Worm (Caenorhabditis elegans) whole organism, late embryonic: ENCODE data around the gene Y53G8AM.6.
"Not testable (repeated sequence)": the region's sequence is repeated elsewhere in the genome, so short reads cannot be mapped to it uniquely, and the experiment has no call there.

Experiments used
- C38D4.7 ChIP-seq: fragments of 200-800 bp; sonication (Bioruptor generic); optimal IDR thresholded peaks from 2 replicates; lab custom pipeline; 2018; ENCODE audit warnings: mild to moderate bottlenecking, missing genetic modification characterization, moderate library complexity, missing compliant biosample characterization
- K02D7.2 ChIP-seq: sonication (generic microtip); optimal IDR thresholded peaks from 2 replicates; lab custom pipeline; 2017; ENCODE audit warnings: mild to moderate bottlenecking, missing genetic modification characterization, missing compliant biosample characterization
- ahr-1 ChIP-seq: sonication (generic microtip); optimal IDR thresholded peaks from 2 replicates; lab custom pipeline; 2016; ENCODE audit warnings: missing genetic modification characterization, missing compliant biosample characterization
- ama-1 ChIP-seq: fragments of 150-350 bp; optimal IDR thresholded peaks from 2 replicates; lab custom pipeline; 2014
- ceh-2 ChIP-seq: sonication (generic microtip); optimal IDR thresholded peaks from 2 replicates; lab custom pipeline; 2016; ENCODE audit warnings: missing genotype, missing genetic modification characterization, missing compliant biosample characterization
- ceh-24 ChIP-seq: sonication (generic microtip); optimal IDR thresholded peaks from 2 replicates; lab custom pipeline; 2016; ENCODE audit warnings: mild to moderate bottlenecking, missing genetic modification characterization, missing compliant biosample characterization
- ceh-30 ChIP-seq: fragments of 150-350 bp; optimal IDR thresholded peaks from 2 replicates; lab custom pipeline; 2014; ENCODE audit warnings: missing biosample characterization, missing genetic modification characterization
- ceh-31 ChIP-seq: sonication (generic microtip); optimal IDR thresholded peaks from 2 replicates; lab custom pipeline; 2016; ENCODE audit warnings: missing genetic modification characterization, missing compliant biosample characterization
- ceh-48 ChIP-seq: sonication (generic microtip); optimal IDR thresholded peaks from 2 replicates; lab custom pipeline; 2016; ENCODE audit warnings: missing genetic modification characterization, inconsistent platforms, missing compliant biosample characterization
- ceh-9 ChIP-seq: sonication (generic microtip); optimal IDR thresholded peaks from 2 replicates; lab custom pipeline; 2016; ENCODE audit warnings: mild to moderate bottlenecking, missing genetic modification characterization, inconsistent platforms, missing compliant biosample characterization
- che-1 ChIP-seq: sonication (generic microtip); optimal IDR thresholded peaks from 2 replicates; lab custom pipeline; 2016; ENCODE audit warnings: mild to moderate bottlenecking, missing genetic modification characterization, missing compliant biosample characterization
- elt-4 ChIP-seq: sonication (generic microtip); optimal IDR thresholded peaks from 2 replicates; lab custom pipeline; 2016; ENCODE audit warnings: missing genetic modification characterization, missing compliant biosample characterization
- ets-4 ChIP-seq: sonication (generic microtip); optimal IDR thresholded peaks from 2 replicates; lab custom pipeline; 2016; ENCODE audit warnings: missing genetic modification characterization, missing compliant biosample characterization
- fkh-6 ChIP-seq: sonication (generic microtip); optimal IDR thresholded peaks from 2 replicates; lab custom pipeline; 2016; ENCODE audit warnings: missing genetic modification characterization, missing compliant biosample characterization
- gmeb-2 ChIP-seq: sonication (generic microtip); optimal IDR thresholded peaks from 2 replicates; lab custom pipeline; 2016; ENCODE audit warnings: missing genetic modification characterization, inconsistent platforms, missing compliant biosample characterization
- hlh-15 ChIP-seq: sonication (generic microtip); optimal IDR thresholded peaks from 2 replicates; lab custom pipeline; 2016; ENCODE audit warnings: missing genetic modification characterization, missing compliant biosample characterization
- hlh-30 ChIP-seq: sonication (generic microtip); optimal IDR thresholded peaks from 2 replicates; lab custom pipeline; 2017; ENCODE audit warnings: antibody characterized with exemption, missing genetic modification characterization, missing compliant biosample characterization; ENCODE audit not compliant: insufficient read depth
- hlh-6 ChIP-seq: sonication (generic microtip); optimal IDR thresholded peaks from 2 replicates; lab custom pipeline; 2016; ENCODE audit warnings: missing genotype, missing genetic modification characterization, missing compliant biosample characterization
- lim-6 ChIP-seq: sonication (generic microtip); optimal IDR thresholded peaks from 2 replicates; lab custom pipeline; 2016; ENCODE audit warnings: missing genetic modification characterization, missing compliant biosample characterization
- lin-11 ChIP-seq: fragments of 200-800 bp; sonication (Bioruptor generic); optimal IDR thresholded peaks from 2 replicates; lab custom pipeline; 2018; ENCODE audit warnings: mild to moderate bottlenecking, missing genetic modification characterization, missing compliant biosample characterization
- nfya-1 ChIP-seq: sonication (generic microtip); optimal IDR thresholded peaks from 2 replicates; lab custom pipeline; 2017; ENCODE audit warnings: missing genetic modification characterization, mild to moderate bottlenecking, missing compliant biosample characterization, antibody characterized with exemption, moderate library complexity
- npax-4 ChIP-seq: sonication (generic microtip); optimal IDR thresholded peaks from 2 replicates; lab custom pipeline; 2016; ENCODE audit warnings: missing genetic modification characterization, missing compliant biosample characterization
- pag-3 ChIP-seq: sonication (generic microtip); optimal IDR thresholded peaks from 2 replicates; lab custom pipeline; 2016; ENCODE audit warnings: missing compliant biosample characterization, missing genetic modification characterization, borderline replicate concordance
- pqm-1 ChIP-seq: sonication (generic microtip); optimal IDR thresholded peaks from 2 replicates; lab custom pipeline; 2016; ENCODE audit warnings: missing genetic modification characterization, missing compliant biosample characterization
- sdc-2 ChIP-seq: sonication (generic microtip); optimal IDR thresholded peaks from 2 replicates; lab custom pipeline; 2016; ENCODE audit warnings: missing genotype, missing genetic modification characterization, missing compliant biosample characterization
- sox-2 ChIP-seq: fragments of 200-800 bp; sonication (Bioruptor generic); IDR thresholded peaks from 2 replicates; pipeline ENCODE4 v1.3.6; 2022; ENCODE audit warnings: missing genetic modification reagents, missing genetic modification characterization, missing compliant biosample characterization
- syd-9 ChIP-seq: sonication (generic microtip); optimal IDR thresholded peaks from 2 replicates; lab custom pipeline; 2016; ENCODE audit warnings: mild to moderate bottlenecking, missing genetic modification characterization, moderate library complexity, missing compliant biosample characterization
- tbx-2 ChIP-seq: sonication (generic microtip); optimal IDR thresholded peaks from 2 replicates; lab custom pipeline; 2016; ENCODE audit warnings: missing genetic modification characterization, missing compliant biosample characterization
- ttx-3 ChIP-seq: sonication (generic microtip); optimal IDR thresholded peaks from 2 replicates; lab custom pipeline; 2016; ENCODE audit warnings: missing genetic modification reagents, missing genetic modification characterization, missing compliant biosample characterization
- unc-3 ChIP-seq, 2 experiments: fragments of 200-800 bp in 1 of 2; sonication (Bioruptor generic) in 1 of 2; sonication (generic microtip) in 1 of 2; conservative IDR thresholded peaks in 1 of 2; optimal IDR thresholded peaks in 1 of 2; 2 replicates each; pipeline versions ENCODE4 v1.3.6 to Lab custom; 2016 to 2022; ENCODE audit warnings: missing compliant biosample characterization in 2 of 2, missing genetic modification characterization in 2 of 2, missing genetic modification reagents in 1 of 2
- unc-42 ChIP-seq: sonication (generic microtip); optimal IDR thresholded peaks from 2 replicates; lab custom pipeline; 2016; ENCODE audit warnings: missing genotype, missing genetic modification characterization, missing compliant biosample characterization
- zip-5 ChIP-seq: sonication (generic microtip); optimal IDR thresholded peaks from 2 replicates; lab custom pipeline; 2016; ENCODE audit warnings: missing genetic modification characterization, missing compliant biosample characterization
- ztf-16 ChIP-seq: sonication (generic microtip); optimal IDR thresholded peaks from 2 replicates; lab custom pipeline; 2017; ENCODE audit warnings: missing genetic modification characterization, missing compliant biosample characterization

Y53G8AM.6 gene

ce11 chrIII:3259691-3260090, at the start of gene Y53G8AM.6:
Gene Y53G8AM.6, minus strand, starts transcription at chrIII:3259791.
- not testable (repeated sequence) for TF ChIP-seq C38D4.7 (GFP tag; lab: Kevin White, UChicago); ztf-16 (tag; lab: Kevin White, UChicago); elt-4 (tag; lab: Kevin White, UChicago)

- no peak for TF ChIP-seq ceh-30 (tag; lab: Kevin White, UChicago)
- TF ChIP-seq elt-4 (tag; lab: Kevin White, UChicago), result no peak
- no peak for TF ChIP-seq gmeb-2 (tag; lab: Kevin White, UChicago)
- TF ChIP-seq sox-2 (GFP tag; lab: Robert Waterston, UW), result no peak
- no peak for TF ChIP-seq hlh-30 (tag; lab: Kevin White, UChicago)
- no peak for TF ChIP-seq ama-1 (lab: Kevin White, UChicago)
- no peak for TF ChIP-seq ahr-1
- no peak for TF ChIP-seq fkh-6 (tag; lab: Kevin White, UChicago)
- TF ChIP-seq unc-3 (GFP tag; conservative IDR thresholded peaks at IDR 0.05; lab: Robert Waterston, UW), result no peak
- no peak for TF ChIP-seq unc-3 (tag; optimal IDR thresholded peaks at IDR 0.05; lab: Kevin White, UChicago)
- no peak for TF ChIP-seq ets-4 (tag; lab: Kevin White, UChicago)
- TF ChIP-seq unc-42 (tag; lab: Kevin White, UChicago), result no peak
- no peak for TF ChIP-seq ceh-9 (tag; lab: Kevin White, UChicago)
- no peak for TF ChIP-seq sdc-2
- no peak for TF ChIP-seq lin-11 (tag; lab: Kevin White, UChicago)
- TF ChIP-seq lim-6 (tag; lab: Kevin White, UChicago), result no peak
- TF ChIP-seq ttx-3 (tag; lab: Kevin White, UChicago), result no peak
- TF ChIP-seq hlh-15 (tag; lab: Kevin White, UChicago), result no peak
- no peak for TF ChIP-seq hlh-6 (tag; lab: Kevin White, UChicago)
These were observed 49.3 kb upstream of the Y53G8AM.6 start for ce11 chrIII:3308940-3309339.

- TF ChIP-seq nfya-1 (tag; lab: Kevin White, UChicago), result peak; percentile 21
- no peak for TF ChIP-seq ceh-30 (tag; lab: Kevin White, UChicago)
- no peak for TF ChIP-seq ceh-2
- TF ChIP-seq che-1 (tag; lab: Kevin White, UChicago), result no peak
- no peak for TF ChIP-seq pqm-1 (tag; lab: Kevin White, UChicago)
- TF ChIP-seq npax-4 (tag; lab: Kevin White, UChicago), result no peak
These were observed 47.8 kb upstream of the Y53G8AM.6 start for ce11 chrIII:3307379-3307778.

- TF ChIP-seq ets-4 (tag; lab: Kevin White, UChicago), result no peak
- TF ChIP-seq pag-3 (tag; lab: Kevin White, UChicago), result no peak
- no peak for TF ChIP-seq ztf-16 (tag; lab: Kevin White, UChicago)
- TF ChIP-seq syd-9 (tag; lab: Kevin White, UChicago), result no peak
- TF ChIP-seq K02D7.2 (tag; lab: Kevin White, UChicago), result no peak
- no peak for TF ChIP-seq ceh-9 (tag; lab: Kevin White, UChicago)
- no peak for TF ChIP-seq ceh-48 (tag; lab: Kevin White, UChicago)
- no peak for TF ChIP-seq ceh-31 (tag; lab: Kevin White, UChicago)
- TF ChIP-seq C38D4.7 (GFP tag; lab: Kevin White, UChicago), result no peak
- no peak for TF ChIP-seq gmeb-2 (tag; lab: Kevin White, UChicago)
- no peak for TF ChIP-seq ceh-24 (tag; lab: Kevin White, UChicago)
- TF ChIP-seq unc-3 (GFP tag; conservative IDR thresholded peaks at IDR 0.05; lab: Robert Waterston, UW), result no peak
- TF ChIP-seq unc-3 (tag; optimal IDR thresholded peaks at IDR 0.05; lab: Kevin White, UChicago), result no peak
- TF ChIP-seq hlh-30 (tag; lab: Kevin White, UChicago), result no peak
- TF ChIP-seq unc-42 (tag; lab: Kevin White, UChicago), result no peak
- no peak for TF ChIP-seq tbx-2 (tag; lab: Kevin White, UChicago)
- no peak for TF ChIP-seq zip-5 (tag; lab: Kevin White, UChicago)
- TF ChIP-seq, all 69 proteins: peak for 0
These were observed 46.7 kb upstream of the Y53G8AM.6 start for ce11 chrIII:3306322-3306721.
